Worm (Caenorhabditis elegans) whole organism, L2 larva: Measurements from ENCODE around the gene Y32G9B.1.
A peak's percentile ranks its signal among the peaks of the same experiment; 100 is the strongest.

Experiments
- C34F6.9 ChIP-seq: fragments of 150-350 bp; optimal IDR thresholded peaks from 2 replicates; lab custom pipeline; 2014; ENCODE audit warnings: missing biosample characterization, missing genetic modification characterization
- F13H6.1 ChIP-seq: sonication (generic microtip); optimal IDR thresholded peaks from 2 replicates; lab custom pipeline; 2016; ENCODE audit warnings: missing genetic modification characterization, missing compliant biosample characterization
- R02D3.7 ChIP-seq: fragments of 150-350 bp; optimal IDR thresholded peaks from 2 replicates; lab custom pipeline; 2014; ENCODE audit warnings: missing biosample characterization, missing genetic modification characterization
- Y55F3AM.14 ChIP-seq: fragments of 200-800 bp; sonication (Bioruptor generic); optimal IDR thresholded peaks from 2 replicates; lab custom pipeline; 2018; ENCODE audit warnings: mild to moderate bottlenecking, missing genetic modification characterization, missing compliant biosample characterization
- alr-1 ChIP-seq: fragments of 150-350 bp; optimal IDR thresholded peaks from 2 replicates; lab custom pipeline; 2014; ENCODE audit warnings: missing biosample characterization, missing genetic modification characterization
- aly-2 ChIP-seq: fragments of 150-350 bp; optimal IDR thresholded peaks from 2 replicates; lab custom pipeline; 2014; ENCODE audit warnings: missing biosample characterization, missing genetic modification characterization
- ama-1 ChIP-seq: fragments of 150-350 bp; optimal IDR thresholded peaks from 2 replicates; lab custom pipeline; 2018; ENCODE audit warnings: inconsistent platforms
- blmp-1 ChIP-seq: sonication (generic microtip); optimal IDR thresholded peaks from 2 replicates; lab custom pipeline; 2017; ENCODE audit warnings: missing genetic modification characterization, mild to moderate bottlenecking, missing compliant biosample characterization, antibody characterized with exemption, moderate library complexity; ENCODE audit not compliant: insufficient read depth
- ceh-16 ChIP-seq: fragments of 150-350 bp; optimal IDR thresholded peaks from 2 replicates; lab custom pipeline; 2014; ENCODE audit warnings: missing biosample characterization, missing genetic modification characterization
- ceh-82 ChIP-seq: fragments of 150-350 bp; optimal IDR thresholded peaks from 2 replicates; lab custom pipeline; 2014; ENCODE audit warnings: missing biosample characterization, missing genetic modification characterization
- crh-2 ChIP-seq: sonication (generic microtip); optimal IDR thresholded peaks from 2 replicates; lab custom pipeline; 2017; ENCODE audit warnings: missing biosample characterization, missing genetic modification characterization
- dmd-4 ChIP-seq: sonication (generic microtip); optimal IDR thresholded peaks from 2 replicates; lab custom pipeline; 2017; ENCODE audit warnings: missing biosample characterization, missing genetic modification characterization
- egl-27 ChIP-seq: sonication (generic microtip); optimal IDR thresholded peaks from 3 replicates; lab custom pipeline; 2017; ENCODE audit warnings: missing biosample characterization, missing genetic modification reagents, missing genetic modification characterization
- elt-1 ChIP-seq: fragments of 150-350 bp; optimal IDR thresholded peaks from 2 replicates; lab custom pipeline; 2014; ENCODE audit warnings: missing biosample characterization, missing genetic modification characterization
- elt-3 ChIP-seq: sonication (generic microtip); optimal IDR thresholded peaks from 2 replicates; lab custom pipeline; 2017; ENCODE audit warnings: missing biosample characterization, missing genetic modification characterization
- fos-1 ChIP-seq: fragments of 150-350 bp; optimal IDR thresholded peaks from 2 replicates; lab custom pipeline; 2014; ENCODE audit warnings: missing biosample characterization, missing genetic modification characterization
- gmeb-1 ChIP-seq: fragments of 150-350 bp; optimal IDR thresholded peaks from 2 replicates; lab custom pipeline; 2014; ENCODE audit warnings: missing biosample characterization, missing genetic modification characterization
- lsy-2 ChIP-seq, 2 experiments: fragments of 150-350 bp in 1 of 2; sonication (generic microtip) in 1 of 2; optimal IDR thresholded peaks; 2 replicates each; lab custom pipeline; 2014 to 2017; ENCODE audit warnings: missing biosample characterization in 2 of 2, missing genetic modification characterization in 2 of 2
- mab-5 ChIP-seq: fragments of 150-350 bp; optimal IDR thresholded peaks from 2 replicates; lab custom pipeline; 2014; ENCODE audit warnings: missing biosample characterization, missing genetic modification characterization
- mbf-1 ChIP-seq: sonication (generic microtip); optimal IDR thresholded peaks from 2 replicates; lab custom pipeline; 2017; ENCODE audit warnings: missing biosample characterization, missing genetic modification characterization
- nhr-10 ChIP-seq: sonication (generic microtip); optimal IDR thresholded peaks from 2 replicates; lab custom pipeline; 2017; ENCODE audit warnings: missing biosample characterization, missing genetic modification characterization
- nhr-12 ChIP-seq: fragments of 150-350 bp; optimal IDR thresholded peaks from 2 replicates; lab custom pipeline; 2014; ENCODE audit warnings: missing biosample characterization, missing genetic modification characterization
- nhr-21 ChIP-seq: fragments of 150-350 bp; optimal IDR thresholded peaks from 2 replicates; lab custom pipeline; 2014; ENCODE audit warnings: missing biosample characterization, missing genetic modification characterization
- nhr-237 ChIP-seq: fragments of 150-350 bp; optimal IDR thresholded peaks from 2 replicates; lab custom pipeline; 2014; ENCODE audit warnings: missing biosample characterization, missing genetic modification characterization
- nhr-25 ChIP-seq: fragments of 150-350 bp; sonication (generic microtip); optimal IDR thresholded peaks from 3 replicates; lab custom pipeline; 2014; ENCODE audit warnings: missing biosample characterization, missing genetic modification characterization
- nhr-6 ChIP-seq: fragments of 150-350 bp; optimal IDR thresholded peaks from 2 replicates; lab custom pipeline; 2014; ENCODE audit warnings: missing biosample characterization, missing genetic modification characterization
- peb-1 ChIP-seq: fragments of 150-350 bp; optimal IDR thresholded peaks from 2 replicates; lab custom pipeline; 2014; ENCODE audit warnings: missing biosample characterization, missing genetic modification characterization
- sem-4 ChIP-seq: fragments of 150-350 bp; optimal IDR thresholded peaks from 2 replicates; lab custom pipeline; 2014; ENCODE audit warnings: missing biosample characterization, missing genetic modification reagents, missing genetic modification characterization
- sma-3 ChIP-seq: sonication (generic microtip); optimal IDR thresholded peaks from 2 replicates; lab custom pipeline; 2016; ENCODE audit warnings: missing genetic modification reagents, missing genetic modification characterization, missing compliant biosample characterization
- sma-9 ChIP-seq, 2 experiments: fragments of 150-350 bp in 1 of 2; sonication (generic microtip) in 1 of 2; optimal IDR thresholded peaks; 2 replicates each; lab custom pipeline; 2014 to 2016; ENCODE audit warnings: missing genetic modification characterization in 2 of 2, mild to moderate bottlenecking in 1 of 2, missing biosample characterization in 1 of 2, missing compliant biosample characterization in 1 of 2, missing genetic modification reagents in 1 of 2, moderate library complexity in 1 of 2
- snpc-4 ChIP-seq: fragments of 150-350 bp; optimal IDR thresholded peaks from 2 replicates; lab custom pipeline; 2014; ENCODE audit warnings: missing biosample characterization, missing genetic modification characterization
- ztf-11 ChIP-seq: sonication (generic microtip); optimal IDR thresholded peaks from 2 replicates; lab custom pipeline; 2017; ENCODE audit warnings: missing biosample characterization, missing genetic modification characterization
- ztf-4 ChIP-seq: fragments of 150-350 bp; optimal IDR thresholded peaks from 2 replicates; lab custom pipeline; 2014; ENCODE audit warnings: missing biosample characterization, missing genetic modification characterization

Y32G9B.1 gene

ce11 chrV:1794218-1794617 is 35.7 kb downstream of the Y32G9B.1 start, which contains the start of gene F36H9.1:
TSS of gene F36H9.1 (plus strand) at chrV:1794518.
- TF ChIP-seq mbf-1 = no peak
- TF ChIP-seq dmd-4 (tag; lab: Kevin White, UChicago) = no peak
- TF ChIP-seq Y55F3AM.14 = no peak
- no peak for TF ChIP-seq ceh-82 (tag; lab: Kevin White, UChicago)
- TF ChIP-seq ama-1 = no peak
- TF ChIP-seq R02D3.7 (tag; lab: Kevin White, UChicago) = no peak
- TF ChIP-seq crh-2 (tag; lab: Kevin White, UChicago) = no peak
- no peak for TF ChIP-seq nhr-21 (tag; lab: Kevin White, UChicago)
- no peak for TF ChIP-seq ceh-16 (tag; lab: Kevin White, UChicago)

DNA sequence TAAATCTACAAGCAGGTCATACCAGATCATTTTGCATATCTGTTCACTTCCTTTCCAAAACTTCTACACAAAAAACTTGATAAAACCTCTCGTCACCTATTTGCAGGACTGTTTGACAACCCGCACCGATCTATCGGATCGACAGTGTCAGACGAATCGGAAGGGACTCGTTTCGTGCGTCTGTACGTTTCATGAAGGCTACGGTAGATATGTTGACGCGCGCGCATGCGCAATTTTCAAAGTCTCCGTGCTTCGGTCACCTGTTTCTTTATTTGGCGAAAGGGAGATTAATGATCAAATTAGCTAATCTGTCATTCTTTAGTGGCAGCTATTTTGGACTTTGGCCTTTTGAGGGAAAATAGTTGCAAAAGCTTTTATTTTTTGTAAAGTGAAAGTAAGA is 40.4 kb downstream of the Y32G9B.1 start:
- TF ChIP-seq nhr-21 (tag; lab: Kevin White, UChicago) (peak; percentile 78), lsy-2 (tag; optimal IDR thresholded peaks at IDR 0.05; lab: Kevin White, UChicago) (no peak), nhr-25 (tag; lab: Kevin White, UChicago) (peak; percentile 76), sem-4 (tag; lab: Kevin White, UChicago) (peak; percentile 3), sma-3 (GFP tag; lab: Kevin White, UChicago) (peak; percentile 26), blmp-1 (tag; lab: Kevin White, UChicago) (peak; percentile 59), C34F6.9 (tag; lab: Kevin White, UChicago) (no peak)

ce11 chrV:1788157-1788556 is 41.7 kb downstream of the Y32G9B.1 start, which contains the start of gene F36H9.2:
TSS of gene F36H9.2 (plus strand) at chrV:1788457.
- TF ChIP-seq elt-3 (tag; lab: Kevin White, UChicago) (no peak), blmp-1 (tag; lab: Kevin White, UChicago) (no peak), elt-1 (tag; lab: Kevin White, UChicago) (no peak)

ce11 chrV:1781922-1782321 is 48.0 kb downstream of the Y32G9B.1 start, which contains the start of gene F36H9.5:
TSS of gene F36H9.5 (minus strand) at chrV:1782022.
- TF ChIP-seq aly-2 (no peak), nhr-10 (tag; lab: Kevin White, UChicago) (no peak), gmeb-1 (tag; lab: Kevin White, UChicago) (no peak), elt-1 (tag; lab: Kevin White, UChicago) (no peak), nhr-12 (tag; lab: Kevin White, UChicago) (no peak), crh-2 (tag; lab: Kevin White, UChicago) (no peak), fos-1 (tag; lab: Kevin White, UChicago) (no peak), ztf-11 (tag; lab: Kevin White, UChicago) (no peak), F13H6.1 (tag; lab: Kevin White, UChicago) (no peak), nhr-6 (tag; lab: Kevin White, UChicago) (no peak), sma-3 (GFP tag; lab: Kevin White, UChicago) (no peak), sem-4 (tag; lab: Kevin White, UChicago) (no peak), snpc-4 (tag; lab: Kevin White, UChicago) (no peak), peb-1 (tag; lab: Kevin White, UChicago) (no peak), nhr-25 (tag; lab: Kevin White, UChicago) (no peak), sma-9 (GFP tag; optimal IDR thresholded peaks at IDR 0.05; lab: Kevin White, UChicago) (no peak), sma-9 (tag; optimal IDR thresholded peaks at IDR 0.05; lab: Kevin White, UChicago) (no peak), R02D3.7 (tag; lab: Kevin White, UChicago) (no peak), mab-5 (no peak), nhr-21 (tag; lab: Kevin White, UChicago) (no peak)

DNA sequence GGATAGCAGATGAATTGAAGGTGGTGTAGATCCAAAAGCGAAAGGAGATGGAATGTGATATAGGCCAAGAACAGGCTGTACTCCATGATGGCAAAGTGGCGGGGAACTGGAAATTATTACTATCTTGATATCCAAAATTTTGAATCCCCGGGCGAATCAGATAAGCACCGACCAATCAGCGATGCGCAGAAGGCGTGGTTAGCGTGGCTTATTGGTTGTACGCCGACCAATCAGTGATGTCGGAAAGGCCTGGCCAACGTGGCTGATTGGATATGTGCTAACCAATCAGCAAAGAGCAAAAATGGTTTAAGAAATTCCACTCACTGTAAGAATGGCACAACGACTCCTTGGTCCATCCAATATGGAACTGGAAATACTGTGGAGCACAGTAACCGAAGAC is 49.9 kb downstream of the Y32G9B.1 start:
- TF ChIP-seq Y55F3AM.14 (no peak), alr-1 (tag; lab: Kevin White, UChicago) (no peak), lsy-2 (tag; optimal IDR thresholded peaks at IDR 0.05; lab: Kevin White, UChicago) (no peak), sma-9 (GFP tag; optimal IDR thresholded peaks at IDR 0.05; lab: Kevin White, UChicago) (no peak), sma-9 (tag; optimal IDR thresholded peaks at IDR 0.05; lab: Kevin White, UChicago) (no peak), gmeb-1 (tag; lab: Kevin White, UChicago) (no peak), nhr-6 (tag; lab: Kevin White, UChicago) (no peak), R02D3.7 (tag; lab: Kevin White, UChicago) (no peak), egl-27 (tag; lab: Kevin White, UChicago) (no peak), C34F6.9 (tag; lab: Kevin White, UChicago) (no peak), nhr-25 (tag; lab: Kevin White, UChicago) (no peak), sem-4 (tag; lab: Kevin White, UChicago) (no peak), sma-3 (GFP tag; lab: Kevin White, UChicago) (no peak), nhr-237 (tag; lab: Kevin White, UChicago) (no peak), blmp-1 (tag; lab: Kevin White, UChicago) (no peak), ztf-4 (tag; lab: Kevin White, UChicago) (no peak)
